Worm (Caenorhabditis elegans): ENCODE measurements around the gene H01G02.4.
A peak's percentile ranks its signal among the peaks of the same experiment; 100 is the strongest.

DNA sequence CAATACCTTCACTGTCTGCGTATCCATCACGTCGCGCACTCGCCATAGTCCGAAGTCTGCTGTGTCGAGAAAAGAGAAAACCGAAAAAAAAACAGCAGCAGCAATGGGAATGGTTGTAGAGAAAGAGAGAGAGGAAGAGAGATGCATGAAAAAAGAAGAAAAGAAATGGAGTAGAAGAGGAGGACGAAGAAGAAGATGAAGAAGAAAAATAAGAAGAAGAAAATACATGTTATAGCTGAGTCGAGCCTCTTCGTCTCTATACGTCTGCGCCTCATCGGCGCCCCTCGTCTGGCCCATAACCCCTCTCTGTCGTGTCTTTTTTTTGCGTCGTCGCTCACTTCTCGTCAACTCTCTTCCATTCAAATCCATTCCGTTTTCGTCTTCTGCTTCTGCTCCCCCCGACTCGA is 6.8 kb upstream of the H01G02.4 start:
- TF ChIP-seq sea-1 (GFP tag; conservative IDR thresholded peaks at IDR 0.05) (no peak), ama-1 (optimal IDR thresholded peaks at IDR 0.05) (no peak), F13C5.2 (tag; optimal IDR thresholded peaks at IDR 0.05) (peak; percentile 27), hnd-1 (tag; optimal IDR thresholded peaks at IDR 0.05) (no peak), tra-4 (tag; optimal IDR thresholded peaks at IDR 0.05) (no peak), tbx-37 (GFP tag; conservative IDR thresholded peaks at IDR 0.05) (no peak), ceh-36 (tag; optimal IDR thresholded peaks at IDR 0.05) (no peak), flt-1 (GFP tag; IDR thresholded peaks at IDR 0.05) (no peak), tbx-11 (GFP tag; IDR thresholded peaks at IDR 0.05) (no peak), scrt-1 (GFP tag; IDR thresholded peaks at IDR 0.05) (no peak), B0310.2 (tag; optimal IDR thresholded peaks at IDR 0.05) (no peak)
